Worm (Caenorhabditis elegans) whole organism, L3 larva: ENCODE measurements around the gene wht-8.

Source experiments
- ceh-28 ChIP-seq: fragments of 150-350 bp; optimal IDR thresholded peaks from 2 replicates; lab custom pipeline; 2014; ENCODE audit warnings: missing biosample characterization, missing genetic modification reagents, missing genetic modification characterization
- fkh-10 ChIP-seq: sonication (generic microtip); optimal IDR thresholded peaks from 2 replicates; lab custom pipeline; 2017; ENCODE audit warnings: missing biosample characterization, missing genetic modification reagents, missing genetic modification characterization
- fos-1 ChIP-seq: fragments of 150-350 bp; optimal IDR thresholded peaks from 2 replicates; lab custom pipeline; 2014; ENCODE audit warnings: missing biosample characterization, missing genetic modification characterization
- lin-15B ChIP-seq: fragments of 150-350 bp; optimal IDR thresholded peaks from 2 replicates; lab custom pipeline; 2014; ENCODE audit warnings: missing biosample characterization, missing genetic modification characterization
- lin-39 ChIP-seq: fragments of 150-350 bp; optimal IDR thresholded peaks from 2 replicates; lab custom pipeline; 2018; ENCODE audit warnings: missing biosample characterization, missing genetic modification reagents, missing genetic modification characterization
- lsy-12 ChIP-seq: sonication (generic microtip); optimal IDR thresholded peaks from 2 replicates; lab custom pipeline; 2016; ENCODE audit warnings: mild to moderate bottlenecking, missing genetic modification characterization, missing compliant biosample characterization
- nhr-237 ChIP-seq: fragments of 150-350 bp; optimal IDR thresholded peaks from 2 replicates; lab custom pipeline; 2014; ENCODE audit warnings: missing biosample characterization, missing genetic modification characterization
- pqm-1 ChIP-seq: fragments of 150-350 bp; optimal IDR thresholded peaks from 2 replicates; lab custom pipeline; 2017; ENCODE audit warnings: missing biosample characterization, missing genetic modification characterization, inconsistent platforms
- unc-39 ChIP-seq: sonication (generic microtip); optimal IDR thresholded peaks from 4 replicates; lab custom pipeline; 2017; ENCODE audit warnings: missing biosample characterization, missing genetic modification characterization

ce11 chrIII:11195553-11195952 is 23.0 kb upstream of the wht-8 start:
- TF ChIP-seq unc-39 (tag; lab: Kevin White, UChicago), result no peak
- no peak for TF ChIP-seq lin-15B
- no peak for TF ChIP-seq ceh-28
- TF ChIP-seq fos-1 (tag; lab: Kevin White, UChicago), result no peak
- TF ChIP-seq lin-39 (tag; lab: Kevin White, UChicago), result no peak
- no peak for TF ChIP-seq lsy-12 (tag; lab: Kevin White, UChicago)
- TF ChIP-seq fkh-10, result no peak
- TF ChIP-seq pqm-1 (tag; lab: Kevin White, UChicago), result peak; percentile 54
- TF ChIP-seq nhr-237 (tag; lab: Kevin White, UChicago), result no peak
